Fruit fly (Drosophila melanogaster): ENCODE measurements around the gene glec.

The glec gene

DNA sequence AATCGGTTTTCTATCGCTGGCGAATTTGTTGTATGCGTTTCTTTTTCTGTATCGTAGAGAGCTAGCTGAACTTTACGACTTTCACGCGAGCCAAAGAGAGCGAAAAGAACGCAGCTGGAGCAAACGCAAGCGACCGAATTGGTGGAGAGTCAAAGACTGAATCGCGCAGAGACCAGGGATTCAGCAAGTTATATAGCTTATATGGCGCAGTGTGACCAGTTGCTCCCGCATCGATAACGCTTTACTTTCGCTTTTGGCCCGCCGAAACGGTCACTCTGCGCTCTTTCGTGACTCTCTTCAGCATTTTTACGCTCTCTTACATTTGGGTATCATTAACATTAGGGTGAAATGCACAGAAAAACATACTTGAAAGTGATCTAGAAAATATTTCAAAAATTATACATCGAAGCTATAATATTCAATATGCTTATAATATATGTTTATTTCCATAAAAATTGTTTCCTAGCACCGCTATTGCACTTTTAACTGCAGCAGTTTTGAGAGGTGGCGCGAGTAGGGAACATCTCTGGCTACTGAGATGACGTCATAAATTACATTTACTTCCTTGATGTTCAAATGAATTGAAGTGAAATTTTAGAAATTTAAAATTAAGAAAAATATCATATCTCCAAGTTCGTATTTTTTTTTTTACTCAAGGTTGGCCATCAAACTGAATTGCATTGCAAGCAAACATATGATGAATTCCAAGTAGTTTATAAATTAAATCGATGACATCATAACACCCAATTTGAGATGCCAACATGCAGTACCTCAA lies at the start of gene glec:
Gene glec, minus strand, starts transcription at position 169 of the 775 bp plus-strand sequence.
- TF ChIP-seq noc (tag; optimal IDR thresholded peaks at IDR 0.05) = peak; percentile 19

DNA sequence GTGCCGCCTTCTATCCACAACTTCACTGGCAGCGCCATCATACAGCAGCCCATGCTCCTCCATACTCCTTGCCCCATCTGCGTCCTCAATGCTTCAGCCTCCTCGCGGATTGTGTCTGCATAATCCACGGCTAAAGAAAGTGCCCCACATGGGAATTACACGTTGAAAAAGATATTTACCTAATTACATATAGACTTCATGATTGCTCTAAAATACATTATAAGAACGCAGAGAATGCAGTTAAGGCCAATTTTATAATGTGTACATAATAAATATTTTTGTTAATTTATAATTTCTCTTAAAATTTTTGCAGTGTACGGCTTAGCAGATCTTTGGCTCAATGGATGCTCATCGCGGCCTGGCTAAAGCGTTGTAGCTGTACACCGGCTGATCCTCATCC lies 49.5 kb upstream of the glec start:
- TF ChIP-seq noc (tag; optimal IDR thresholded peaks at IDR 0.05) = no peak

DNA sequence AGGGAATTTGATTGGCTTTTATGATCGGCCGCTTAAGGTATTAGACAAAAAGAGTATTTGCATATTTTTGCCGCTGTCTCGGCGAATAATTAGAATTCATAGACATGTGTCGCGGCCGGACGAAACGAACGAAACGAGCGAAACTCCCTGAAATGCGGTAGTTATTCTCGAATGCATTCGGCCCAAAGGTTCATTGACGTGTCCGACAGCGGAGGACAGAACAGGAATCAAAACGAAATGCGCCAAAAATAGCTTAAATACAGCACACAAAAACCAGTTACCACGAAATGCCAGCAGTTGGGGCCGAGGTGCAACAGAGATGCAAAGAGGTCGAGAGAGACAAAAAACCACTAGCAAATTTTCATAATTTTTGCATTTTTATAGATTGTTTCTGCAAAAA lies 48.3 kb upstream of the glec start:
- TF ChIP-seq noc (tag; optimal IDR thresholded peaks at IDR 0.05) = no peak

DNA sequence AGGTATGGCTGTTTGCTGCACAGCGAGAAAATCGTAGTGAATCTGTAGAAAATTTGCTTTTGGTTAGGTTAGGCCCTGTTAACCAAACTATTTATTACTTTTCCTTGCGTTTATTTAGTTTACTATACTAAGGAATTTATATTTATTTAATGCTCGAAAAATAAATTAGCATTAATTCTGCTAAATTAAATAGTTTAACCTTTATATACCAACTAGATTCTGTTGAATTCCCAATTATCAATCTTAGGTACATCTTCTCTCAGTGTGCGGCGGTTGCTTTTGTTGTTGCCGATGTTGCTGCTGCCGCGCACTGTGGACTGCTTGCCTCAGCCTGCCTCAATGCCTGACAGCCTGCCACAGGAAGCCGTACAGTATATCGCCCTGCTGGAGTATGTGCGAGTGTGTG lies 43.1 kb upstream of the glec start:
- TF ChIP-seq noc (tag; optimal IDR thresholded peaks at IDR 0.05) = no peak

DNA sequence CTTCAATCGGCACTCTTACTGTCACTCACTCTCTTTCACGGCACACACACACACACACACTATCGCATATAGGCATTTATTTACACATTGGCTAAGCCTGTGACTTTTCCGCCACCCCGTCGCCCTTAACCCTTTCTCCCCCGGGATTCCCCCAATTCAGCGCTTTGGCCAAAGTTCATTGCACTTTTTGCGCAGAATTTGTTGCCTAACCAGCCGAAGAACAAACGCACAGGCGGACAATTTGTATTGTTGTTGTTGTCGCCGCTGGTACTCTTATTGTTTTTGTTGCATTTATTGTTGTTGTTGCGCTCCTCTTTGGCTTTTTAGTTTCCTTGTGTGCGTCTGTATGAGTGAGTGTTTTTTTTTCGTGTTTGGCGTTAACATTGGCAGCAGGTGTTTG lies 42.7 kb upstream of the glec start:
- TF ChIP-seq noc (tag; optimal IDR thresholded peaks at IDR 0.05) = no peak

DNA sequence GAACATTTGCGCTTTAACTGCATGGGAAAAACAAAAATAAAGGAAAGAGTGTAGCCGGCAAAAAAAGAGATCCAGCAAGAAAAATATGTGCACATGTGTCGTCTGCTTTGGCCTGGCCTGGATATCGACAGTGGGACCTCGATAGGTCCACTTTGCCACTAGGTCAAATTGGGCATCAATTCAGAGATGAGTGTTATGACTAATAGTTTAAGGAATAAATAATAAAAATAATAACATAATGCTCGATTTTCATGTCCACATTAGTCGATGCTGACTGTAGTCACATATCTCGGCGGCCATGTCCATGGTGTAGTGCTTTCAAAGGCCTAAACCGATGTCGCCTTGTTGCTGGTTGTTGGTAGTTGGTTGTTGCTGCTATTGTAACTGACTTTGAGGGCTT lies 41.5 kb upstream of the glec start:
- TF ChIP-seq noc (tag; optimal IDR thresholded peaks at IDR 0.05) = no peak

DNA sequence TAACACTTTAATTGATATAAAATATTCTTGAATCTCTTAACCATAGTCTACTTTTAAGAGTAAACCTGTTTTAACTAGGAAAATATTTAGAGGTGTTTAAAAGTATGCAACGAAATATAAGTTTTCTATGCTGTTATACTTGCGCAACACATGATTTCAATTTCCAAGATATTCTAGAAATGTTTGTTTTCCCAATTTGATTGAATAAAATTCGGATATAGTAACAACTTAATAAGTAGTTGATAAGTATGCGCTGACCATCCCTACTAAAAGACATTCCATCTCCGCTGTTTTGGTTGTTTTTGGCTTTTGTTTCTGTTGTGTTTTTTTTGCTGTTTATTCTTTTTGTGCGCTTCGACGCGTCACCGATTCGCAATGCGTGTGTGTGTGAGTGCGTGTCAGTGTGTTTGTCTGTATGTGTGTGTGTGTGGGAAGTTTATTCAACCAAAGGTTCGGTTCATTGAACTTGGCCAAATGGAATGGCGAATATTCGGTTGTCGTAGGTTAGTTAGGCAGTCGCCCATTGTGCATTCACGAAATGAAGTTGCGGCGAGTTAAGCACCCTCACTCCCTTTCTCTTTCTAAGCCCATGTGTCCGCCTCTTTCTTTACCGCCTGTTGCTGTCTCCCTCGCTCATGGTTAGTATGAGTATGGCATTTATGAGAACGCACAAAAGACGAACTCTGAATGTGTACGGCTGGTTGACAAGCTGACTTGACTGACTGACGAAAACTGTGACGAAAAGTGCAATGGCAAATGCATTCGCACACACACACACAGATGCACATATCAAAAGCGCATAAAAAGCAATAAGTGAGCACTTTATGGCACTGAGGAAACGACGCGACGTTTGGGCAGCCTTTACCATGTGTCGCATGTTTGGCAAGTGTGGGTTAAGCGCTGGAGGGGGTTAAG lies 40.2 kb upstream of the glec start:
- peak; percentile 25 for TF ChIP-seq noc (tag; optimal IDR thresholded peaks at IDR 0.05)

DNA sequence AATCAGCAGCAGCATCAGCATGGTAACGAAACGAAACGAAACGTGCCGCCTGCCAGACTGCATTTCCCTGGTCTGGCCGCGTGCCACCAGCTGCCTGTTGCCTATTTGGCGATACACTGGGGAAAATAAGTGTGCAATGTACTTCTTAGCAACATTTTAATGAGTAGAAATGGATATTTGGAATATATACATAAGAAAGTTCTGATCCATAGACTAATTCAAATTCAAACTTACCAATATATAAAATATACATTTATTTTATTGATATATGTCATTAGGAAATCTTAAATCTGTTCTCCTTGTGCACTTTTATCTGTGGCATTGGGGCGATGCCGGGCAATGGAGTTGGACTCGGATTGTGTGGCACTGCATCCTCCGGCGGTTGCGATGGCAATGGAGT lies 37.9 kb upstream of the glec start:
- no peak for TF ChIP-seq noc (tag; optimal IDR thresholded peaks at IDR 0.05)

DNA sequence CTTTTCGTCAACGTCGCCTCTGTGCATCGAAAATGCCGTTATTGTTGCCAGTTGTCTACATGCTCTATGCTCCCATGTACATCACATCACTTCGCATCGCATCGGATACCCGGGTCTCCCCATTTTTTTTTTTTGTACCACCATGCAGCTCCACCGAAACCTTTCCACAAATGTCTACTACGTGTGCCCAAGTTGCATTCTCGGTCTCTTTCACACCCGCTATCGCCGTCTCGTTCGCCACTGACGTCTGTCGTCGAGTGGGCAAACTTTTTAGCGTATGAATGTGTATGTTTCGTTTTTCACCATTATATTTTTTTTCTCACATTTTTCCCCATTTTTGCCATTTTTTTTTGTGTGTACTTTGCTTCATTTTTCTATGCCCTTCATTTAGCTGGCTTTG lies 36.4 kb upstream of the glec start:
- TF ChIP-seq noc (tag; optimal IDR thresholded peaks at IDR 0.05) = no peak

DNA sequence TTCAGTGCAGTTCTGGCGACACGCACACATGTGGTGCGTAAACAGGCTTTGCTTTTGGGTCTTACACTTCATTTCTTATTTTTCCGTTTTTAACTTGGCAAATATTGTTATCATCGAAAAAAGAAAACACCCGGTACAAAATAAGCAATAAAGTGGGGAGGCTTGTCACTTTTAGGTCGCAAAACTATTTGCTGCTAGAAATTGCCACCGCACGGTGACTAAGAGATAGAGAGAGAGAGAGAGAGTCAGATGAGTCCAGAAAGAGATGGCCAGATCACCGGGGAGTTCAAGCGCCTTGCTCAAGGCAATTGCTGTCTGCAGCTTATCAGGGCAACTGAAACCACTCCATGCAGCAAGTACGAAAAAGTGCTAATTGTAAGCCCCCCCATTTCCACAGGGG lies 34.7 kb upstream of the glec start:
- no peak for TF ChIP-seq noc (tag; optimal IDR thresholded peaks at IDR 0.05)

DNA sequence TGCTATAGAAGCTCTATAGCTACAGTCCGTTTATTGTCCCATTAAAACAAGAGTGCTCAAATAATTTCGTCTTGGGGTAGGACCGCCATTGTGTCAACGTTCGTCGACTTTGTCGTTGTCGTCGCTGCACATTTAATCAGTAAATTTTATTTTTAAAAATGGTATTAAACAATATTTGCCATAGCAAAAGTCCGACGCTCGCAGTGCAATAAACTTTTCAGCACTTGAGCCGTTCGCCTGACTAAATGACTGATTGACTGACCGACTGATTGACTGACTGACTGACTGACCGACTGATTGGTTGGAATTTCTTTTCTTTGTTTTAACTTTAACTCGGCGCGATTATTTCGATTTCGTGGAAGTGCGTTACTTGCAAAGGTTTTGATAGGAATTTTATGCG lies 33.9 kb upstream of the glec start:
- TF ChIP-seq noc (tag; optimal IDR thresholded peaks at IDR 0.05) = no peak

DNA sequence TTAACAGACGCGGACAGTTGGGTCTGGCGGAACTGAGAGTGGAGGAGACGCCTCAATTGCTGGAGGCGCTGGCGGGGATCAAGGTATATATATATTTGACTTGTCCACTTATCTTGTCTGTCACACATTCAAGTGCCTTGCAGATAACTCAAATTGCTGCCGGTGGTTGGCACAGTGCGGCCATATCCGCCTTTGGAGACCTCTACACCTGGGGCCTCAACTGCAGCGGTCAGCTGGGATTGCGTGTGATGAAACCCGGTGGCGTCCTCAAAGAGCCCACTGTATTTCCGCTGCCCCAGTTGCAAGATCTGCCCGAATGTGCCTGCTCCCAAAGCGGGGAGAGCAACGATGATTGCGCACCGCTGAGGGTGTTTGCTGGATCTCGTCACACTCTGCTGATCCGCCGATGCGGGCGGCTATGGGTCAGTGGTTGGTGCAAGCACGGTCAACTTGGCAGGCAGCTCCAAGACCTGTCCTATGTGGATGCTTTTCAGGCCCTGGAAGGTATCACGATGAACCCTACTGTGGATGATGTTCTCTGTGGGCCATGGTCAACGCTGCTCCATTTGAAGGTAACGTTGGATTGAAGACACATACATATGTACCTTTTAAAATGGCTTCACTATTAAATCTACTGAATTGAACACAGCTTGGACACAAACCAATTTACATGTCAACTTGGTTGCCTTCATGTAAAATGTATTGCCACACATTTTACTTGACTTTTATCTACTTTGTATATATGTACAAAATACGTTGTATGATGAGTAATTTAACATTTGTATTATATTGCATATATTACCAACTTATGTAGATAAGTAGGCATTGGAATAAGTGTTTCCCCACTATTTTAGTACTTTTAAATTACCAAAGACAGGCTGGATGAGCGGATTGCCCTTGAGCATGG lies 32.9 kb upstream of the glec start, which contains the start of gene CG43844:
Gene CG43844, plus strand, starts transcription at position 844 of the 907 bp plus-strand sequence.
- peak; percentile 31 for TF ChIP-seq noc (tag; optimal IDR thresholded peaks at IDR 0.05)

DNA sequence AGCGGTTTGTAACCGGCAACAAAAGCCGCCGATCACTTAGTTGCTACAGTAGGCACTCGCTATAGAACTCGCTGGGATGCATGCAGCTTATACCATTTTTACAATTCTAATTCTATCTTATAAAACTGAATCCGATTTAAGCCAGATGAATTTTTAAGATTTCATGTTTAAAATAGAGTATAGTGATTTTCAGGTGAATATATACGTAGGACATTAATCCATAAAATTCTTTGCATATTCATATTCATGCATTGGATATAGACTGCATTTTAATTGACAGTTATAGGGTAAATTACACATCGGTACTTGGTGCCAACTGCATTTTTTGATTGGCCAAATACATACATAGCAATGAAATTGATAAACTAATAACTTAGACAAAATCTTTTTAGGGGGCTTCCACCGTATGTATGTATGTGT lies 31.5 kb upstream of the glec start:
- TF ChIP-seq noc (tag; optimal IDR thresholded peaks at IDR 0.05) = no peak

DNA sequence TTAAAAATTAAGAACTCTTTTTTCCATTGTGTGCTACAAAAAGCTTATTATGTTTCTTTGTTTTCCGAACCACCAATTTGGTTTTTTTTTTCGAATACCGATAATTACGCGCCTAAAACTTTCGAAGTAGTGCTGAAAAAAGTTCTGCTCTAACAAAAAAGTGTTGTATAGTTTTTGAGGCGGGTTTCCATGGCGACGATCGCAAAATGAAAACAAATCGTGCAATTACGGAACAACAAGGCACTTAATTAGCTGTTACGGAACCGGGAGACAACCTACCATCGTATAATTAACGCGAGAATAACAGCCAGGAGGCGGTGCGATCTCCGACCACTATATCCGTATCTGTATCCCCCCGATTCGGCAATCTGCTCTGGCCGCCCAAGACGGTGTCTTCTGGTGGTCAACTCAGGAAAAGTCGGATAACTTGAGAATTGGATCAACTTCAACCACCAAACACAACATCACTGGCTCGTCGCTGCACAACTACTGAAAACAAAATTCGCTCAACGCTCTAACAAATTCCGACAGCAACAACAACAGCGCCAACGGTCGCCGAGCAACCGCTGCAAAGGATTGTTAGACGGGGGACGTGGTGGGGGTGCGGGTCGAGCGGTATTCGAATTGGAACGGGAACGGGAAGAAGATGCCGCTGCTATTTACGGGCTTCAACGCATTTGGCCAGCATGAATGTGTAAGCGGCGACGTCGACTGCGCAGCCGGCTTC lies 31.0 kb upstream of the glec start, which contains the start of the genes CG6678 and dnd:
Gene CG6678, plus strand, starts transcription at position 169 of the 727 bp plus-strand sequence.
Gene dnd, minus strand, starts transcription at position 495 of the 727 bp plus-strand sequence.
- TF ChIP-seq noc (tag; optimal IDR thresholded peaks at IDR 0.05) = no peak

DNA sequence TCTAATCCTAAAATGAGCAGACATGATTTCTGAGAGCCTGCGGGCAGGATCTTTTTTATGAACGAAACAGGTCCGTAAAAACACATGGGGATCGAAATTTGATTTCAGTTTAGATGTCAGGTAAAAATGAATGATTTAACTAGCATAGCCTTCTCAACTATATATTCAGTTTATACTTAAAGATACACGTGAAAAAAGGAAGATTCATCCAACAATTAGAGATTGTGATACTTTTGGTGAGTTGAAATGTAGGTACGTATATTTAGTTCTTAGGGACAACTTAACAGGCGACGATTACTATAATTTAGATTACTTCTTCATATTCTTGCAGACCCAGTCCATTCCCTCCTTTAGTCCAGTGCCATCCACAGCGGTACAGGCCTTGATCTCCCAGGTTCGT lies 29.4 kb upstream of the glec start, which contains the start of gene CG17819:
Gene CG17819, minus strand, starts transcription at position 101 of the 400 bp plus-strand sequence.
- no peak for TF ChIP-seq noc (tag; optimal IDR thresholded peaks at IDR 0.05)
